Worm (Caenorhabditis elegans) whole organism, late embryonic: ENCODE data around the gene T02H6.11.

Experiments used
- C38D4.7 ChIP-seq: fragments of 200-800 bp; sonication (Bioruptor generic); optimal IDR thresholded peaks from 2 replicates; lab custom pipeline; 2018; ENCODE audit warnings: mild to moderate bottlenecking, missing genetic modification characterization, moderate library complexity, missing compliant biosample characterization
- K02D7.2 ChIP-seq: sonication (generic microtip); optimal IDR thresholded peaks from 2 replicates; lab custom pipeline; 2017; ENCODE audit warnings: mild to moderate bottlenecking, missing genetic modification characterization, missing compliant biosample characterization
- K09A11.1 ChIP-seq: sonication (generic microtip); optimal IDR thresholded peaks from 2 replicates; lab custom pipeline; 2017; ENCODE audit warnings: antibody characterized with exemption, mild to moderate bottlenecking, missing genetic modification characterization, missing compliant biosample characterization; ENCODE audit not compliant: insufficient read depth
- T23F11.4 ChIP-seq: fragments of 200-800 bp; sonication (Bioruptor generic); optimal IDR thresholded peaks from 2 replicates; lab custom pipeline; 2018; ENCODE audit warnings: mild to moderate bottlenecking, missing genetic modification characterization, missing compliant biosample characterization
- ahr-1 ChIP-seq: sonication (generic microtip); optimal IDR thresholded peaks from 2 replicates; lab custom pipeline; 2016; ENCODE audit warnings: missing genetic modification characterization, missing compliant biosample characterization
- ama-1 ChIP-seq: fragments of 150-350 bp; optimal IDR thresholded peaks from 2 replicates; lab custom pipeline; 2014
- ceh-18 ChIP-seq: sonication (generic microtip); optimal IDR thresholded peaks from 2 replicates; lab custom pipeline; 2016; ENCODE audit warnings: missing genetic modification characterization, missing compliant biosample characterization
- ceh-19 ChIP-seq: fragments of 200-800 bp; sonication (Bioruptor generic); optimal IDR thresholded peaks from 2 replicates; lab custom pipeline; 2018; ENCODE audit warnings: mild to moderate bottlenecking, missing genetic modification characterization, missing compliant biosample characterization
- ceh-45 ChIP-seq: fragments of 200-800 bp; sonication (Bioruptor generic); IDR thresholded peaks from 2 replicates; pipeline ENCODE4 v1.3.6; 2022; ENCODE audit warnings: missing genetic modification reagents, missing genetic modification characterization, missing compliant biosample characterization
- ceh-48 ChIP-seq: sonication (generic microtip); optimal IDR thresholded peaks from 2 replicates; lab custom pipeline; 2016; ENCODE audit warnings: missing genetic modification characterization, inconsistent platforms, missing compliant biosample characterization
- dmd-4 ChIP-seq: sonication (generic microtip); optimal IDR thresholded peaks from 2 replicates; lab custom pipeline; 2016; ENCODE audit warnings: borderline replicate concordance, missing genetic modification characterization, missing compliant biosample characterization
- dve-1 ChIP-seq: sonication (generic microtip); optimal IDR thresholded peaks from 2 replicates; lab custom pipeline; 2017; ENCODE audit warnings: antibody characterized with exemption, mild to moderate bottlenecking, missing genetic modification characterization, missing compliant biosample characterization
- elt-2 ChIP-seq: sonication (generic microtip); optimal IDR thresholded peaks from 2 replicates; lab custom pipeline; 2016; ENCODE audit warnings: missing genetic modification reagents, missing genetic modification characterization, missing compliant biosample characterization
- ets-4 ChIP-seq: sonication (generic microtip); optimal IDR thresholded peaks from 2 replicates; lab custom pipeline; 2016; ENCODE audit warnings: missing genetic modification characterization, missing compliant biosample characterization
- eyg-1 ChIP-seq: sonication (generic microtip); optimal IDR thresholded peaks from 2 replicates; lab custom pipeline; 2016; ENCODE audit warnings: missing genotype, missing genetic modification characterization, missing compliant biosample characterization
- fax-1 ChIP-seq: sonication (generic microtip); optimal IDR thresholded peaks from 2 replicates; lab custom pipeline; 2016; ENCODE audit warnings: missing genotype, missing genetic modification characterization, missing compliant biosample characterization
- fkh-10 ChIP-seq: fragments of 150-350 bp; optimal IDR thresholded peaks from 2 replicates; lab custom pipeline; 2014; ENCODE audit warnings: missing biosample characterization, missing genetic modification reagents, missing genetic modification characterization
- gmeb-2 ChIP-seq: sonication (generic microtip); optimal IDR thresholded peaks from 2 replicates; lab custom pipeline; 2016; ENCODE audit warnings: missing genetic modification characterization, inconsistent platforms, missing compliant biosample characterization
- hlh-30 ChIP-seq: sonication (generic microtip); optimal IDR thresholded peaks from 2 replicates; lab custom pipeline; 2017; ENCODE audit warnings: antibody characterized with exemption, missing genetic modification characterization, missing compliant biosample characterization; ENCODE audit not compliant: insufficient read depth
- madf-2 ChIP-seq: sonication (generic microtip); optimal IDR thresholded peaks from 2 replicates; lab custom pipeline; 2017; ENCODE audit warnings: missing genetic modification characterization, missing compliant biosample characterization
- mec-3 ChIP-seq: sonication (generic microtip); optimal IDR thresholded peaks from 2 replicates; lab custom pipeline; 2016; ENCODE audit warnings: borderline replicate concordance, missing genetic modification characterization, missing compliant biosample characterization
- nfya-1 ChIP-seq: sonication (generic microtip); optimal IDR thresholded peaks from 2 replicates; lab custom pipeline; 2017; ENCODE audit warnings: missing genetic modification characterization, mild to moderate bottlenecking, missing compliant biosample characterization, antibody characterized with exemption, moderate library complexity
- nhr-11 ChIP-seq: fragments of 150-350 bp; optimal IDR thresholded peaks from 2 replicates; lab custom pipeline; 2014; ENCODE audit warnings: missing biosample characterization, missing genetic modification characterization
- odd-2 ChIP-seq: sonication (generic microtip); optimal IDR thresholded peaks from 2 replicates; lab custom pipeline; 2017; ENCODE audit warnings: antibody characterized with exemption, mild to moderate bottlenecking, missing genetic modification characterization, missing compliant biosample characterization
- pax-1 ChIP-seq: fragments of 150-350 bp; optimal IDR thresholded peaks from 2 replicates; lab custom pipeline; 2014; ENCODE audit warnings: missing biosample characterization, missing genetic modification characterization
- pqm-1 ChIP-seq: sonication (generic microtip); optimal IDR thresholded peaks from 2 replicates; lab custom pipeline; 2016; ENCODE audit warnings: missing genetic modification characterization, missing compliant biosample characterization
- pros-1 ChIP-seq: fragments of 150-350 bp; optimal IDR thresholded peaks from 2 replicates; lab custom pipeline; 2014; ENCODE audit warnings: missing biosample characterization, missing genetic modification reagents, missing genetic modification characterization
- sdc-2 ChIP-seq: sonication (generic microtip); optimal IDR thresholded peaks from 2 replicates; lab custom pipeline; 2016; ENCODE audit warnings: missing genotype, missing genetic modification characterization, missing compliant biosample characterization
- sox-2 ChIP-seq: fragments of 200-800 bp; sonication (Bioruptor generic); IDR thresholded peaks from 2 replicates; pipeline ENCODE4 v1.3.6; 2022; ENCODE audit warnings: missing genetic modification reagents, missing genetic modification characterization, missing compliant biosample characterization
- syd-9 ChIP-seq: sonication (generic microtip); optimal IDR thresholded peaks from 2 replicates; lab custom pipeline; 2016; ENCODE audit warnings: mild to moderate bottlenecking, missing genetic modification characterization, moderate library complexity, missing compliant biosample characterization
- tbx-2 ChIP-seq: sonication (generic microtip); optimal IDR thresholded peaks from 2 replicates; lab custom pipeline; 2016; ENCODE audit warnings: missing genetic modification characterization, missing compliant biosample characterization
- tbx-7 ChIP-seq: sonication (generic microtip); optimal IDR thresholded peaks from 2 replicates; lab custom pipeline; 2016; ENCODE audit warnings: missing genotype, missing genetic modification characterization, missing compliant biosample characterization
- unc-3 ChIP-seq, 2 experiments: fragments of 200-800 bp in 1 of 2; sonication (Bioruptor generic) in 1 of 2; sonication (generic microtip) in 1 of 2; conservative IDR thresholded peaks in 1 of 2; optimal IDR thresholded peaks in 1 of 2; 2 replicates each; pipeline versions ENCODE4 v1.3.6 to Lab custom; 2016 to 2022; ENCODE audit warnings: missing compliant biosample characterization in 2 of 2, missing genetic modification characterization in 2 of 2, missing genetic modification reagents in 1 of 2
- unc-42 ChIP-seq: sonication (generic microtip); optimal IDR thresholded peaks from 2 replicates; lab custom pipeline; 2016; ENCODE audit warnings: missing genotype, missing genetic modification characterization, missing compliant biosample characterization
- ztf-16 ChIP-seq: sonication (generic microtip); optimal IDR thresholded peaks from 2 replicates; lab custom pipeline; 2017; ENCODE audit warnings: missing genetic modification characterization, missing compliant biosample characterization

The T02H6.11 gene

ce11 chrII:689749-690148 is 11.2 kb downstream of the T02H6.11 start, which contains the start of gene T02H6.4:
TSS of gene T02H6.4 (plus strand) at chrII:690049.
- no peak for TF ChIP-seq unc-42 (tag; lab: Kevin White, UChicago)
- no peak for TF ChIP-seq dve-1
- no peak for TF ChIP-seq elt-2
- no peak for TF ChIP-seq mec-3 (tag; lab: Kevin White, UChicago)
- no peak for TF ChIP-seq eyg-1
- TF ChIP-seq, all 69 proteins: peak for 0

- TF ChIP-seq nfya-1: no peak
- no peak for TF ChIP-seq sox-2
- no peak for TF ChIP-seq nhr-11 (tag; lab: Kevin White, UChicago)
- no peak for TF ChIP-seq hlh-30 (tag; lab: Kevin White, UChicago)
- no peak for TF ChIP-seq ama-1
- TF ChIP-seq ceh-18 (tag; lab: Kevin White, UChicago): no peak
- no peak for TF ChIP-seq tbx-2
Measured at ce11 chrII:684811-685210, 16.1 kb downstream of the T02H6.11 start, which contains the start of gene T02H6.5. TSS of gene T02H6.5 (plus strand) at chrII:685111.

- TF ChIP-seq pqm-1 (no peak), elt-2 (no peak), ztf-16 (tag; lab: Kevin White, UChicago) (no peak), K02D7.2 (tag; lab: Kevin White, UChicago) (no peak), ets-4 (tag; lab: Kevin White, UChicago) (no peak), tbx-2 (no peak), tbx-7 (tag; lab: Kevin White, UChicago) (no peak)
Measured at ce11 chrII:683467-683866, 17.5 kb downstream of the T02H6.11 start, which contains the start of gene T02H6.6. TSS of gene T02H6.6 (plus strand) at chrII:683767.

ce11 chrII:682326-682725 is 18.6 kb downstream of the T02H6.11 start, which contains the start of gene T02H6.7:
TSS of gene T02H6.7 (plus strand) at chrII:682626.
- TF ChIP-seq ets-4 (tag; lab: Kevin White, UChicago) (no peak), gmeb-2 (tag; lab: Kevin White, UChicago) (no peak), sox-2 (no peak), tbx-7 (tag; lab: Kevin White, UChicago) (no peak), mec-3 (tag; lab: Kevin White, UChicago) (no peak), ceh-48 (tag; lab: Kevin White, UChicago) (no peak), pax-1 (no peak), pros-1 (tag; lab: Kevin White, UChicago) (no peak)

- TF ChIP-seq mec-3 (tag; lab: Kevin White, UChicago) (no peak), ahr-1 (tag; lab: Kevin White, UChicago) (no peak), odd-2 (tag; lab: Kevin White, UChicago) (no peak), C38D4.7 (no peak), ceh-19 (GFP tag; lab: Kevin White, UChicago) (no peak), dmd-4 (tag; lab: Kevin White, UChicago) (no peak)
Measured at ce11 chrII:680612-681011, 20.3 kb downstream of the T02H6.11 start, which contains the start of the genes T02H6.10 and T02H6.8. TSS of gene T02H6.10 (minus strand) at chrII:680712. TSS of gene T02H6.8 (plus strand) at chrII:680832.

- no peak for TF ChIP-seq ceh-19 (GFP tag; lab: Kevin White, UChicago)
- no peak for TF ChIP-seq madf-2
- TF ChIP-seq eyg-1: no peak
- no peak for TF ChIP-seq K09A11.1 (tag; lab: Kevin White, UChicago)
- TF ChIP-seq fkh-10 (GFP tag; lab: Kevin White, UChicago): no peak
- no peak for TF ChIP-seq syd-9 (tag; lab: Kevin White, UChicago)
- TF ChIP-seq ahr-1 (tag; lab: Kevin White, UChicago): no peak
- no peak for TF ChIP-seq pqm-1
- TF ChIP-seq unc-42 (tag; lab: Kevin White, UChicago): no peak
- TF ChIP-seq sdc-2 (tag; lab: Kevin White, UChicago): no peak
- no peak for TF ChIP-seq fax-1
- no peak for TF ChIP-seq sox-2
- TF ChIP-seq unc-3 (GFP tag; conservative IDR thresholded peaks at IDR 0.05; lab: Robert Waterston, UW): no peak
- no peak for TF ChIP-seq unc-3 (tag; optimal IDR thresholded peaks at IDR 0.05; lab: Kevin White, UChicago)
- no peak for TF ChIP-seq ceh-45 (GFP tag; lab: Robert Waterston, UW)
- TF ChIP-seq T23F11.4 (GFP tag; lab: Kevin White, UChicago): no peak
- TF ChIP-seq ceh-48 (tag; lab: Kevin White, UChicago): no peak
Measured at ce11 chrII:678581-678980, 22.3 kb downstream of the T02H6.11 start, which contains the start of gene T02H6.9. TSS of gene T02H6.9 (plus strand) at chrII:678881.
